Fruit fly (Drosophila melanogaster): Measurements from ENCODE around the gene CG7148.

CG7148 gene

dm6 chr3L:21841079-21841478, 9.0 kb upstream of the CG7148 start, which contains the start of gene P5CDh1 (continued):
- no peak for TF ChIP-seq NC2α (GFP tag; optimal IDR thresholded peaks at IDR 0.05)
- 0 out of 2 replicates have a peak, but pooled peaks have one; percentile 18 for TF ChIP-seq CG11085 (GFP tag; IDR thresholded peaks at IDR 0.05)
- no peak for TF ChIP-seq rib (GFP tag; IDR thresholded peaks at IDR 0.05)
- TF ChIP-seq ara (GFP tag; IDR thresholded peaks at IDR 0.05): no peak
- TF ChIP-seq CG7987 (GFP tag; optimal IDR thresholded peaks at IDR 0.05): peak; percentile 49
- peak; percentile 1 for TF ChIP-seq CG6765 (GFP tag; optimal IDR thresholded peaks at IDR 0.05)
- TF ChIP-seq Med (GFP tag): peak; percentile 96
- TF ChIP-seq CG13287 (GFP tag; IDR thresholded peaks at IDR 0.05; ENCODE audit: partially characterized antibody): peak; percentile 95
- TF ChIP-seq pzg (GFP tag; optimal IDR thresholded peaks at IDR 0.05): peak; percentile 91
- peak; percentile 91 for TF ChIP-seq ato (GFP tag; IDR thresholded peaks at IDR 0.05; ENCODE audit: partially characterized antibody)
- TF ChIP-seq Mad (GFP tag; optimal IDR thresholded peaks at IDR 0.05): peak; percentile 8
- no peak for TF ChIP-seq sr (GFP tag; IDR thresholded peaks at IDR 0.05)
- TF ChIP-seq al (GFP tag; IDR thresholded peaks at IDR 0.05): no peak
- no peak for TF ChIP-seq CG13296 (GFP tag; optimal IDR thresholded peaks at IDR 0.05)
- TF ChIP-seq Xbp1 (GFP tag; optimal IDR thresholded peaks at IDR 0.05): peak; percentile 23
- TF ChIP-seq CG32532 (GFP tag; IDR thresholded peaks at IDR 0.05): peak; percentile 65
- TF ChIP-seq CG31441 (GFP tag; IDR thresholded peaks at IDR 0.05): no peak
- TF ChIP-seq Hr78 (GFP tag; optimal IDR thresholded peaks at IDR 0.05): no peak
- peak; percentile 87; the same call in 3 of the 4 replicates for TF ChIP-seq Dll (GFP tag; IDR thresholded peaks at IDR 0.05; ENCODE audit: partially characterized antibody)
- TF ChIP-seq Dfd (GFP tag; optimal IDR thresholded peaks at IDR 0.05): no peak
- peak; percentile 90 for TF ChIP-seq Opbp (GFP tag; IDR thresholded peaks at IDR 0.05; ENCODE audit: partially characterized antibody)
- TF ChIP-seq Aef1 (GFP tag; IDR thresholded peaks at IDR 0.05): no peak
- no peak for TF ChIP-seq CG33213 (GFP tag; optimal IDR thresholded peaks at IDR 0.05)
- no peak for TF ChIP-seq CG8944 (GFP tag; optimal IDR thresholded peaks at IDR 0.05)
- peak; percentile 72 for TF ChIP-seq nerfin-1 (tag; optimal IDR thresholded peaks at IDR 0.05)
- TF ChIP-seq zfh2 (GFP tag; optimal IDR thresholded peaks at IDR 0.05): peak; percentile 49
- TF ChIP-seq sob (GFP tag; IDR thresholded peaks at IDR 0.05): peak; percentile 80
- TF ChIP-seq CG1602 (GFP tag; optimal IDR thresholded peaks at IDR 0.05): no peak
- peak; percentile 5 for TF ChIP-seq CG7839 (tag; optimal IDR thresholded peaks at IDR 0.05)
- TF ChIP-seq tgo (GFP tag; IDR thresholded peaks at IDR 0.05): peak; percentile 54; the same call in 1 of the 3 replicates
- TF ChIP-seq H2.0 (GFP tag; IDR thresholded peaks at IDR 0.05): peak; percentile 44; the same call in 1 of the 2 replicates
- peak; percentile 30 for TF ChIP-seq CG3163 (GFP tag; optimal IDR thresholded peaks at IDR 0.05)
- TF ChIP-seq CG34422 (GFP tag; IDR thresholded peaks at IDR 0.05): peak; percentile 38; the same call in 1 of the 3 replicates
- TF ChIP-seq yki (optimal IDR thresholded peaks at IDR 0.05): no peak
- TF ChIP-seq danr (GFP tag; IDR thresholded peaks at IDR 0.05): no peak
- TF ChIP-seq hbn (GFP tag; IDR thresholded peaks at IDR 0.05; ENCODE audit: partially characterized antibody): peak; percentile 88
- no peak for TF ChIP-seq Vsx1 (GFP tag; optimal IDR thresholded peaks at IDR 0.05)
- no peak for TF ChIP-seq z (GFP tag; IDR thresholded peaks at IDR 0.05)
- TF ChIP-seq Chrac-16 (GFP tag; optimal IDR thresholded peaks at IDR 0.05): no peak
- TF ChIP-seq luna (GFP tag; optimal IDR thresholded peaks at IDR 0.05): peak; percentile 18
- TF ChIP-seq CG4282 (GFP tag; optimal IDR thresholded peaks at IDR 0.05): peak; percentile 11
- TF ChIP-seq inv (GFP tag; IDR thresholded peaks at IDR 0.05; ENCODE audit: partially characterized antibody): peak; percentile 78
- TF ChIP-seq H15 (GFP tag; IDR thresholded peaks at IDR 0.05): 0 out of 3 replicates have a peak, but pooled peaks have one; percentile 26
- TF ChIP-seq onecut (GFP tag; IDR thresholded peaks at IDR 0.05): 0 out of 2 replicates have a peak, but pooled peaks have one; percentile 26
- TF ChIP-seq E2f2 (GFP tag; IDR thresholded peaks at IDR 0.05): peak; percentile 99
- TF ChIP-seq ranshi (GFP tag; IDR thresholded peaks at IDR 0.05): peak; percentile 15; the same call in 1 of the 2 replicates
- peak; percentile 48; the same call in 1 of the 2 replicates for TF ChIP-seq E2f1 (GFP tag; IDR thresholded peaks at IDR 0.05)
- TF ChIP-seq hth (optimal IDR thresholded peaks at IDR 0.05): no peak
- peak; percentile 90 for TF ChIP-seq CG2116 (GFP tag; optimal IDR thresholded peaks at IDR 0.05)
- peak; percentile 48; the same call in 1 of the 3 replicates for TF ChIP-seq dysf (GFP tag; IDR thresholded peaks at IDR 0.05)
- TF ChIP-seq Atf3 (GFP tag; optimal IDR thresholded peaks at IDR 0.05): no peak
- peak; percentile 26 for TF ChIP-seq CrebB (tag; optimal IDR thresholded peaks at IDR 0.05)
